Fruit fly (Drosophila melanogaster): Measurements from ENCODE around the gene CG34345.

CG34345 gene

dm6 chr2L:6656264-6656676, 33.4 kb downstream of the CG34345 start, which contains the start of gene CG31633 (continued):
- TF ChIP-seq pros (GFP tag; optimal IDR thresholded peaks at IDR 0.05) (no peak), so (GFP tag; IDR thresholded peaks at IDR 0.05) (no peak), NK7.1 (GFP tag; optimal IDR thresholded peaks at IDR 0.05) (no peak), CG10321 (GFP tag; IDR thresholded peaks at IDR 0.05) (no peak), Neu2 (GFP tag; optimal IDR thresholded peaks at IDR 0.05; ENCODE audit: borderline replicate concordance) (no peak), otp (GFP tag; IDR thresholded peaks at IDR 0.05) (no peak), hkb (optimal IDR thresholded peaks at IDR 0.05) (no peak), hkb (GFP tag; IDR thresholded peaks at IDR 0.05) (no peak), CG6854 (GFP tag; optimal IDR thresholded peaks at IDR 0.05) (no peak), tin (GFP tag; optimal IDR thresholded peaks at IDR 0.05) (no peak), CG10543 (GFP tag; optimal IDR thresholded peaks at IDR 0.05) (no peak), CG3065 (GFP tag; optimal IDR thresholded peaks at IDR 0.05) (no peak), vnd (GFP tag; IDR thresholded peaks at IDR 0.05; ENCODE audit: partially characterized antibody) (peak; percentile 77), CG7963 (GFP tag; IDR thresholded peaks at IDR 0.05; ENCODE audit: partially characterized antibody) (peak; percentile 82), Aef1 (GFP tag; IDR thresholded peaks at IDR 0.05) (no peak), CG17802 (tag; optimal IDR thresholded peaks at IDR 0.05) (no peak), CG7556 (GFP tag; optimal IDR thresholded peaks at IDR 0.05) (no peak), bsh (GFP tag; optimal IDR thresholded peaks at IDR 0.05) (no peak), Abd-B (GFP tag; optimal IDR thresholded peaks at IDR 0.05) (no peak), Poxn (GFP tag; IDR thresholded peaks at IDR 0.05) (no peak), dimm (GFP tag; IDR thresholded peaks at IDR 0.05) (no peak), dpn (GFP tag; optimal IDR thresholded peaks at IDR 0.05) (no peak), Hr51 (GFP tag; optimal IDR thresholded peaks at IDR 0.05) (no peak), ab (GFP tag; optimal IDR thresholded peaks at IDR 0.05) (no peak), ftz-f1 (GFP tag; optimal IDR thresholded peaks at IDR 0.05) (no peak), cato (GFP tag; optimal IDR thresholded peaks at IDR 0.05; ENCODE audit: borderline replicate concordance) (no peak), ken (GFP tag; IDR thresholded peaks at IDR 0.05) (no peak), nerfin-2 (GFP tag; IDR thresholded peaks at IDR 0.05; ENCODE audit: partially characterized antibody) (peak; percentile 91), cg (GFP tag; optimal IDR thresholded peaks at IDR 0.05) (no peak), twi (tag; optimal IDR thresholded peaks at IDR 0.05) (no peak), tx (GFP tag; optimal IDR thresholded peaks at IDR 0.05) (no peak), Dp (GFP tag; optimal IDR thresholded peaks at IDR 0.05) (no peak), CG12219 (GFP tag; optimal IDR thresholded peaks at IDR 0.05) (no peak), CG18011 (GFP tag; optimal IDR thresholded peaks at IDR 0.05) (no peak), hbn (GFP tag; IDR thresholded peaks at IDR 0.05; ENCODE audit: partially characterized antibody) (peak; percentile 56; the same call in 1 of the 2 replicates), prd (optimal IDR thresholded peaks at IDR 0.05) (no peak), prd (GFP tag; IDR thresholded peaks at IDR 0.05) (no peak), caup (GFP tag; optimal IDR thresholded peaks at IDR 0.05; ENCODE audit: severe bottlenecking) (no peak), CG4360 (GFP tag; IDR thresholded peaks at IDR 0.05) (no peak), sd (tag; optimal IDR thresholded peaks at IDR 0.05) (peak; percentile 89), ems (GFP tag; optimal IDR thresholded peaks at IDR 0.05) (no peak), CG10274 (GFP tag; optimal IDR thresholded peaks at IDR 0.05) (no peak), GATAe (GFP tag; conservative IDR thresholded peaks at IDR 0.05) (no peak), mld (GFP tag; IDR thresholded peaks at IDR 0.05; ENCODE audit: partially characterized antibody) (peak; percentile 77), Eip74EF (GFP tag; optimal IDR thresholded peaks at IDR 0.05) (no peak), hth (optimal IDR thresholded peaks at IDR 0.05) (no peak), TFAM (GFP tag; optimal IDR thresholded peaks at IDR 0.05) (no peak), tna (GFP tag; IDR thresholded peaks at IDR 0.05; ENCODE audit: partially characterized antibody) (peak; percentile 95), CG11723 (GFP tag; optimal IDR thresholded peaks at IDR 0.05) (no peak), hb (GFP tag; IDR thresholded peaks at IDR 0.05; ENCODE audit: partially characterized antibody) (peak; percentile 85), CG10462 (GFP tag; optimal IDR thresholded peaks at IDR 0.05) (no peak)

Measured in whole organism, embryonic.